Fruit fly (Drosophila melanogaster) whole organism, embryonic: ENCODE measurements around the gene drongo.

Experiments
- Blimp-1 ChIP-seq: fragments of 200-800 bp; sonication (Bioruptor generic); optimal IDR thresholded peaks from 3 replicates; lab custom pipeline; 2018; ENCODE audit warnings: missing biosample characterization, missing genetic modification characterization, mild to moderate bottlenecking, moderate library complexity, missing genetic modification reagents
- CG10209 ChIP-seq: fragments of 200-800 bp; sonication (Bioruptor generic); optimal IDR thresholded peaks from 3 replicates; lab custom pipeline; 2017; ENCODE audit warnings: missing biosample characterization, mild to moderate bottlenecking, missing genetic modification characterization, missing genetic modification reagents
- CG11504 ChIP-seq: fragments of 200-800 bp; sonication (Bioruptor generic); optimal IDR thresholded peaks from 3 replicates; lab custom pipeline; 2019; ENCODE audit warnings: missing biosample characterization, mild to moderate bottlenecking, missing genetic modification characterization, moderate library complexity
- CG15514 ChIP-seq: fragments of 200-800 bp; sonication (Bioruptor generic); optimal IDR thresholded peaks from 3 replicates; lab custom pipeline; 2017; ENCODE audit warnings: missing biosample characterization, missing genetic modification characterization, mild to moderate bottlenecking, moderate library complexity, missing genetic modification reagents
- CG16779 ChIP-seq: fragments of 200-800 bp; sonication (Bioruptor generic); IDR thresholded peaks from 2 replicates; pipeline ENCODE4 v1.3.6; 2022; ENCODE audit warnings: missing biosample characterization, missing genetic modification characterization
- CG16813 ChIP-seq: fragments of 200-800 bp; sonication (Bioruptor generic); IDR thresholded peaks from 3 replicates; pipeline ENCODE4 v1.3.6; 2022; ENCODE audit warnings: missing biosample characterization, missing genetic modification characterization; ENCODE audit not compliant: partially characterized antibody
- CG17359 ChIP-seq: fragments of 200-800 bp; sonication (Bioruptor generic); optimal IDR thresholded peaks from 3 replicates; lab custom pipeline; 2018; ENCODE audit warnings: missing biosample characterization, mild to moderate bottlenecking, missing genetic modification characterization, moderate library complexity
- CG17361 ChIP-seq: fragments of 200-800 bp; sonication (Bioruptor generic); IDR thresholded peaks from 3 replicates; pipeline ENCODE4 v1.3.6; 2022; ENCODE audit warnings: missing biosample characterization, missing genetic modification characterization
- CG17829 ChIP-seq: fragments of 200-800 bp; optimal IDR thresholded peaks from 2 replicates; lab custom pipeline; 2019; ENCODE audit warnings: missing biosample characterization, mild to moderate bottlenecking, missing genetic modification characterization, moderate library complexity
- CG18262 ChIP-seq: fragments of 200-800 bp; optimal IDR thresholded peaks from 3 replicates; lab custom pipeline; 2019; ENCODE audit warnings: missing biosample characterization, mild to moderate bottlenecking, missing genetic modification characterization, moderate library complexity
- CG2120 ChIP-seq: fragments of 200-800 bp; sonication (Bioruptor generic); optimal IDR thresholded peaks from 3 replicates; lab custom pipeline; 2016; ENCODE audit warnings: missing biosample characterization, missing genetic modification characterization
- CG2202 ChIP-seq: fragments of 200-800 bp; sonication (Bioruptor generic); optimal IDR thresholded peaks from 2 replicates; lab custom pipeline; 2018; ENCODE audit warnings: missing biosample characterization, mild to moderate bottlenecking, missing genetic modification characterization
- CG3065 ChIP-seq: fragments of 200-800 bp; sonication (Bioruptor generic); optimal IDR thresholded peaks from 2 replicates; lab custom pipeline; 2016; ENCODE audit warnings: missing biosample characterization, missing genetic modification characterization
- CG32532 ChIP-seq: fragments of 200-800 bp; sonication (Bioruptor generic); IDR thresholded peaks from 2 replicates; pipeline ENCODE4 v1.3.6; 2022; ENCODE audit warnings: missing biosample characterization, missing genetic modification characterization
- CG8359 ChIP-seq: fragments of 200-800 bp; sonication (Bioruptor generic); optimal IDR thresholded peaks from 2 replicates; lab custom pipeline; 2017; ENCODE audit warnings: missing biosample characterization, mild to moderate bottlenecking, missing genetic modification characterization, borderline replicate concordance
- CG8765 ChIP-seq: fragments of 200-800 bp; sonication (Bioruptor generic); IDR thresholded peaks from 2 replicates; pipeline ENCODE4 v1.3.6; 2022; ENCODE audit warnings: missing biosample characterization, missing genetic modification characterization
- CG9817 ChIP-seq: fragments of 200-800 bp; sonication (Bioruptor generic); optimal IDR thresholded peaks from 2 replicates; lab custom pipeline; 2018; ENCODE audit warnings: missing biosample characterization, mild to moderate bottlenecking, missing genetic modification characterization, moderate library complexity
- CG9876 ChIP-seq: fragments of 200-800 bp; sonication (Bioruptor generic); optimal IDR thresholded peaks from 2 replicates; lab custom pipeline; 2016; ENCODE audit warnings: missing biosample characterization, missing genetic modification characterization
- Drgx ChIP-seq: fragments of 200-800 bp; sonication (Bioruptor generic); IDR thresholded peaks from 2 replicates; pipeline ENCODE4 v1.3.6; 2022; ENCODE audit warnings: missing biosample characterization, missing genetic modification characterization
- ERR ChIP-seq: fragments of 200-800 bp; sonication (Bioruptor generic); optimal IDR thresholded peaks from 2 replicates; lab custom pipeline; 2016; ENCODE audit warnings: missing biosample characterization, missing genetic modification characterization
- Gsc ChIP-seq: fragments of 200-800 bp; sonication (Bioruptor generic); IDR thresholded peaks from 2 replicates; pipeline ENCODE4 v1.3.6; 2022; ENCODE audit warnings: missing biosample characterization, missing genetic modification characterization
- Gug ChIP-seq: fragments of 200-800 bp; sonication (Bioruptor generic); IDR thresholded peaks from 4 replicates; pipeline ENCODE4 v1.3.6; 2022; ENCODE audit warnings: missing biosample characterization, missing genetic modification characterization
- HLH4C ChIP-seq: fragments of 200-800 bp; sonication (Bioruptor generic); IDR thresholded peaks from 3 replicates; pipeline ENCODE4 v1.3.6; 2022; ENCODE audit warnings: missing biosample characterization, missing genetic modification characterization; ENCODE audit not compliant: partially characterized antibody
- HLH54F ChIP-seq: fragments of 200-800 bp; sonication (Bioruptor generic); optimal IDR thresholded peaks from 3 replicates; lab custom pipeline; 2016; ENCODE audit warnings: missing biosample characterization, missing genetic modification characterization
- Hsf ChIP-seq: fragments of 200-800 bp; sonication (Bioruptor generic); optimal IDR thresholded peaks from 3 replicates; lab custom pipeline; 2016; ENCODE audit warnings: missing biosample characterization, missing genetic modification characterization
- Myb ChIP-seq: fragments of 200-800 bp; sonication (Bioruptor generic); optimal IDR thresholded peaks from 2 replicates; lab custom pipeline; 2016; ENCODE audit warnings: missing biosample characterization, missing genetic modification characterization
- NC2β ChIP-seq: fragments of 200-800 bp; sonication (Bioruptor generic); optimal IDR thresholded peaks from 2 replicates; lab custom pipeline; 2016; ENCODE audit warnings: missing biosample characterization, missing genetic modification characterization
- Ravus ChIP-seq: fragments of 200-800 bp; sonication (Bioruptor generic); IDR thresholded peaks from 2 replicates; pipeline ENCODE4 v1.3.6; 2022; ENCODE audit warnings: missing biosample characterization, missing genetic modification characterization
- Scr ChIP-seq: fragments of 200-800 bp; sonication (Bioruptor generic); IDR thresholded peaks from 2 replicates; pipeline ENCODE4 v1.3.6; 2022; ENCODE audit warnings: missing biosample characterization, missing genetic modification characterization; ENCODE audit not compliant: partially characterized antibody
- Sry-β ChIP-seq: fragments of 200-800 bp; sonication (Bioruptor generic); optimal IDR thresholded peaks from 2 replicates; lab custom pipeline; 2018; ENCODE audit warnings: missing biosample characterization, mild to moderate bottlenecking, missing genetic modification characterization, moderate library complexity
- Sry-δ ChIP-seq: fragments of 200-800 bp; sonication (Bioruptor generic); optimal IDR thresholded peaks from 2 replicates; lab custom pipeline; 2016; ENCODE audit warnings: missing biosample characterization, missing genetic modification characterization
- Vsx1 ChIP-seq: fragments of 200-800 bp; sonication (Bioruptor generic); optimal IDR thresholded peaks from 2 replicates; lab custom pipeline; 2017; ENCODE audit warnings: missing biosample characterization, mild to moderate bottlenecking, missing genetic modification characterization, missing genetic modification reagents
- ara ChIP-seq: fragments of 200-800 bp; sonication (Bioruptor generic); IDR thresholded peaks from 2 replicates; pipeline ENCODE4 v1.3.6; 2022; ENCODE audit warnings: missing biosample characterization, missing genetic modification characterization
- bab2 ChIP-seq: fragments of 200-800 bp; sonication (Bioruptor generic); optimal IDR thresholded peaks from 2 replicates; lab custom pipeline; 2016; ENCODE audit warnings: missing biosample characterization, missing genetic modification characterization
- cad ChIP-seq: fragments of >200 bp; optimal IDR thresholded peaks from 2 replicates; lab custom pipeline; 2017; ENCODE audit warnings: missing biosample characterization, missing genetic modification characterization
- cas ChIP-seq: fragments of 200-800 bp; sonication (Bioruptor generic); IDR thresholded peaks from 2 replicates; pipeline ENCODE4 v1.3.6; 2022; ENCODE audit warnings: missing biosample characterization, missing genetic modification characterization
- crc ChIP-seq: fragments of 200-800 bp; sonication (Bioruptor generic); optimal IDR thresholded peaks from 2 replicates; lab custom pipeline; 2016; ENCODE audit warnings: missing biosample characterization, missing genetic modification characterization
- dimm ChIP-seq: fragments of 200-800 bp; sonication (Bioruptor generic); IDR thresholded peaks from 2 replicates; pipeline ENCODE4 v1.3.6; 2022; ENCODE audit warnings: missing biosample characterization, missing genetic modification characterization
- dmrt11E ChIP-seq: fragments of 200-800 bp; sonication (Bioruptor generic); optimal IDR thresholded peaks from 3 replicates; lab custom pipeline; 2018; ENCODE audit warnings: missing biosample characterization, mild to moderate bottlenecking, missing genetic modification characterization, moderate library complexity
- eyg ChIP-seq: fragments of 200-800 bp; sonication (Bioruptor generic); optimal IDR thresholded peaks from 3 replicates; lab custom pipeline; 2016; ENCODE audit warnings: missing biosample characterization, missing genetic modification characterization
- fru ChIP-seq: fragments of >200 bp; optimal IDR thresholded peaks from 2 replicates; lab custom pipeline; 2017
- klu ChIP-seq: fragments of 200-800 bp; sonication (Bioruptor generic); IDR thresholded peaks from 2 replicates; pipeline ENCODE4 v1.3.6; 2022; ENCODE audit warnings: missing biosample characterization, missing genetic modification characterization
- mam ChIP-seq: fragments of 200-800 bp; sonication (Bioruptor generic); optimal IDR thresholded peaks from 3 replicates; lab custom pipeline; 2016; ENCODE audit warnings: missing biosample characterization, missing genetic modification characterization
- nau ChIP-seq: fragments of 200-800 bp; sonication (Bioruptor generic); optimal IDR thresholded peaks from 3 replicates; lab custom pipeline; 2017; ENCODE audit warnings: missing biosample characterization, mild to moderate bottlenecking, missing genetic modification characterization, missing genetic modification reagents
- nmo ChIP-seq: fragments of 200-800 bp; sonication (Bioruptor generic); optimal IDR thresholded peaks from 2 replicates; lab custom pipeline; 2018; ENCODE audit warnings: missing biosample characterization, mild to moderate bottlenecking, missing genetic modification characterization, moderate library complexity
- nom ChIP-seq: fragments of 200-800 bp; sonication (Bioruptor generic); optimal IDR thresholded peaks from 2 replicates; lab custom pipeline; 2017; ENCODE audit warnings: missing biosample characterization, missing genetic modification characterization, mild to moderate bottlenecking, moderate library complexity, missing genetic modification reagents
- pan ChIP-seq, 4 experiments: fragments of >200 bp in 3 of 4; fragments of 200-800 bp in 1 of 4; sonication (Bioruptor generic) in 1 of 4; optimal IDR thresholded peaks in 3 of 4; IDR thresholded peaks in 1 of 4; 2 replicates each; pipeline versions ENCODE4 v1.3.6 to Lab custom; 2017 to 2022; ENCODE audit warnings: missing biosample characterization in 2 of 4, missing genetic modification characterization in 2 of 4, mixed read lengths in 1 of 4
- pho ChIP-seq: fragments of 200-800 bp; sonication (Bioruptor generic); optimal IDR thresholded peaks from 2 replicates; lab custom pipeline; 2016; ENCODE audit warnings: missing biosample characterization, missing genetic modification characterization
- pzg ChIP-seq: fragments of 200-800 bp; sonication (Bioruptor generic); optimal IDR thresholded peaks from 3 replicates; lab custom pipeline; 2018; ENCODE audit warnings: missing biosample characterization, mild to moderate bottlenecking, missing genetic modification characterization, moderate library complexity
- sr ChIP-seq: fragments of 200-800 bp; sonication (Bioruptor generic); IDR thresholded peaks from 3 replicates; pipeline ENCODE4 v1.3.6; 2022; ENCODE audit warnings: missing biosample characterization, missing genetic modification characterization
- stc ChIP-seq: fragments of 200-800 bp; sonication (Bioruptor generic); IDR thresholded peaks from 2 replicates; pipeline ENCODE4 v1.3.6; 2022; ENCODE audit warnings: missing biosample characterization, missing genetic modification characterization
- yki ChIP-seq: fragments of >200 bp; optimal IDR thresholded peaks from 3 replicates; lab custom pipeline; 2018

Gene drongo

DNA sequence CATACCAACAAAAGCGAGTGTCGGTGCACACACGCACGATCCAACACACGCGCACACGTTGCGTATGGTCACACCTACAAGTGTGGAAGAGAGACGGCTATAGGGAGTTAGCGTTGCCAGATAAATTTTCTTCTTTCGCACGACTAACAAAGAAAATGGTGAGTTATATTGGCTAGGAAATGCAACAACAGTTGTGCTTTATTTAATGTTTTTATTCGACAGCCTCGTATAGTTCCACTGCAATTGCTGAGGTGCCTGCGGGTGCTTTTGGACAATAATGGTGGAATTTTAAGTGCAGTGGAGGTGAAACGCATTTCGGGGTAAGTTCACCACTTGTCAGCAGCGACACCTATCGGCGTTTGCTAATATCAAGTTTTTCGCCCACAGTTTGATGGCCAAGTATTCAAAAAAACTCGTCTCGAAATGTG is 20.6 kb upstream of the drongo start (continued):
- TF ChIP-seq Myb (GFP tag; lab: Kevin White, UChicago) (peak; percentile 38), Drgx (GFP tag; lab: Robert Waterston, UW) (no peak), cad (no peak), CG15514 (GFP tag; lab: Kevin White, UChicago) (peak; percentile 69), cas (GFP tag; lab: Robert Waterston, UW) (no peak), CG8359 (GFP tag; lab: Kevin White, UChicago) (no peak), CG11504 (no peak), pzg (GFP tag; lab: Kevin White, UChicago) (peak; percentile 65), CG18262 (no peak), dmrt11E (no peak), stc (GFP tag; lab: Robert Waterston, UW) (no peak), CG9876 (GFP tag; lab: Kevin White, UChicago) (no peak), CG16813 (peak; percentile 10; the same call in 1 of the 3 replicates), CG32532 (peak; percentile 48; the same call in 1 of the 2 replicates), eyg (GFP tag; lab: Kevin White, UChicago) (no peak), CG17359 (no peak), crc (GFP tag; lab: Kevin White, UChicago) (no peak), nom (GFP tag; lab: Kevin White, UChicago) (no peak), Blimp-1 (GFP tag; lab: Kevin White, UChicago) (no peak), dimm (no peak), HLH4C (GFP tag; lab: Robert Waterston, UW) (peak; percentile 20; the same call in 1 of the 3 replicates), pan (optimal IDR thresholded peaks at IDR 0.05; lab: Kevin White, UChicago) (no peak), pan (GFP tag; optimal IDR thresholded peaks at IDR 0.05 in 1 of 2, IDR thresholded peaks at IDR 0.05 in 1 of 2) (no peak), ERR (GFP tag; lab: Kevin White, UChicago) (peak; percentile 30), fru (lab: Kevin White, UChicago) (no peak), yki (lab: Kevin White, UChicago) (no peak), CG3065 (GFP tag; lab: Kevin White, UChicago) (peak; percentile 1), sr (no peak), CG10209 (no peak), CG2120 (peak; percentile 10), CG2202 (no peak), klu (GFP tag; lab: Robert Waterston, UW) (no peak), CG16779 (GFP tag; lab: Robert Waterston, UW) (no peak), CG17361 (GFP tag; lab: Robert Waterston, UW) (no peak), Sry-δ (GFP tag; lab: Kevin White, UChicago) (peak; percentile 23), ara (GFP tag; lab: Robert Waterston, UW) (no peak), Vsx1 (GFP tag; lab: Kevin White, UChicago) (no peak), Scr (no peak), CG8765 (no peak), CG17829 (tag; lab: Kevin White, UChicago) (no peak), NC2β (GFP tag; lab: Kevin White, UChicago) (peak; percentile 19), bab2 (peak; percentile 7), Gsc (no peak), HLH54F (GFP tag; lab: Kevin White, UChicago) (no peak), nmo (GFP tag; lab: Kevin White, UChicago) (peak; percentile 25), Gug (GFP tag; lab: Robert Waterston, UW) (no peak), Sry-β (GFP tag; lab: Kevin White, UChicago) (peak; percentile 10), mam (no peak), pho (GFP tag; lab: Kevin White, UChicago) (no peak), Hsf (GFP tag; lab: Kevin White, UChicago) (no peak), CG9817 (tag; lab: Kevin White, UChicago) (no peak), nau (GFP tag; lab: Kevin White, UChicago) (no peak), Ravus (GFP tag; lab: Robert Waterston, UW) (no peak)
